Worm (Caenorhabditis elegans) whole organism, L4/young adult: ENCODE data around the gene F21C10.9.

Source experiments
- dao-5 ChIP-seq: sonication (generic microtip); optimal IDR thresholded peaks from 2 replicates; lab custom pipeline; 2016; ENCODE audit warnings: missing genotype, missing genetic modification characterization, moderate library complexity, missing compliant biosample characterization
- him-1 ChIP-seq: sonication (generic microtip); optimal IDR thresholded peaks from 2 replicates; lab custom pipeline; 2016; ENCODE audit warnings: missing genotype, missing genetic modification reagents, missing genetic modification characterization, missing compliant biosample characterization

ce11 chrV:9047555-9048049 is 50.9 kb downstream of the F21C10.9 start, which contains the start of gene C25E10.17:
- TF ChIP-seq him-1 (tag; lab: Kevin White, UChicago) (no peak), dao-5 (tag; lab: Kevin White, UChicago) (no peak)
